Fruit fly (Drosophila melanogaster): ENCODE data around the gene CG6707.
A peak's percentile ranks its signal among the peaks of the same experiment; 100 is the strongest.

Gene CG6707

dm6 chr3L:9848744-9849143, 49.6 kb downstream of the CG6707 start (continued):
- TF ChIP-seq CG31627 (GFP tag; optimal IDR thresholded peaks at IDR 0.05) = no peak
- no peak for TF ChIP-seq Eip93F (GFP tag; optimal IDR thresholded peaks at IDR 0.05)
- peak; percentile 34 for TF ChIP-seq Sox14 (GFP tag; optimal IDR thresholded peaks at IDR 0.05)
- peak; percentile 91 for TF ChIP-seq CG6163 (GFP tag; IDR thresholded peaks at IDR 0.05)
- TF ChIP-seq CG8119 (GFP tag; IDR thresholded peaks at IDR 0.05) = peak; percentile 84
- TF ChIP-seq CG15336 (GFP tag; IDR thresholded peaks at IDR 0.05) = peak; percentile 69
- peak; percentile 43 for TF ChIP-seq CG11762 (GFP tag; optimal IDR thresholded peaks at IDR 0.05; ENCODE audit: insufficient read depth)
- peak; percentile 66 for TF ChIP-seq dsx (GFP tag; optimal IDR thresholded peaks at IDR 0.05; ENCODE audit: poor library complexity, severe bottlenecking)
- TF ChIP-seq fd59A (GFP tag; optimal IDR thresholded peaks at IDR 0.05) = peak; percentile 41
- no peak for TF ChIP-seq Sox102F (GFP tag; optimal IDR thresholded peaks at IDR 0.05)
- peak; percentile 65 for TF ChIP-seq Eip75B (GFP tag; optimal IDR thresholded peaks at IDR 0.05)
- TF ChIP-seq CG6792 (GFP tag; optimal IDR thresholded peaks at IDR 0.05) = no peak
- TF ChIP-seq CG11902 (GFP tag; optimal IDR thresholded peaks at IDR 0.05) = no peak
- TF ChIP-seq Ets96B (tag; optimal IDR thresholded peaks at IDR 0.05) = peak; percentile 75
- peak; percentile 83 for TF ChIP-seq CG16779 (tag; optimal IDR thresholded peaks at IDR 0.05)
- no peak for TF ChIP-seq Hr39 (GFP tag; optimal IDR thresholded peaks at IDR 0.05)
- TF ChIP-seq cyc (GFP tag; optimal IDR thresholded peaks at IDR 0.05) = no peak
- peak; percentile 64 for TF ChIP-seq CG1621 (tag; optimal IDR thresholded peaks at IDR 0.05)
- no peak for TF ChIP-seq svp (GFP tag)
- peak; percentile 8 for TF ChIP-seq dac (GFP tag; optimal IDR thresholded peaks at IDR 0.05)
- no peak for TF ChIP-seq CG34406 (GFP tag; optimal IDR thresholded peaks at IDR 0.05)
- no peak for TF ChIP-seq vri (GFP tag; optimal IDR thresholded peaks at IDR 0.05)
- TF ChIP-seq acj6 (GFP tag; optimal IDR thresholded peaks at IDR 0.05) = no peak
- TF ChIP-seq CG10669 (GFP tag; optimal IDR thresholded peaks at IDR 0.05) = peak; percentile 83
- no peak for TF ChIP-seq CG11294 (GFP tag; IDR thresholded peaks at IDR 0.05)
- TF ChIP-seq CG9139 (GFP tag; optimal IDR thresholded peaks at IDR 0.05) = peak; percentile 91
- peak; percentile 41 for TF ChIP-seq OdsH (GFP tag; optimal IDR thresholded peaks at IDR 0.05)
- TF ChIP-seq Hr4 (GFP tag; optimal IDR thresholded peaks at IDR 0.05) = no peak

DNA sequence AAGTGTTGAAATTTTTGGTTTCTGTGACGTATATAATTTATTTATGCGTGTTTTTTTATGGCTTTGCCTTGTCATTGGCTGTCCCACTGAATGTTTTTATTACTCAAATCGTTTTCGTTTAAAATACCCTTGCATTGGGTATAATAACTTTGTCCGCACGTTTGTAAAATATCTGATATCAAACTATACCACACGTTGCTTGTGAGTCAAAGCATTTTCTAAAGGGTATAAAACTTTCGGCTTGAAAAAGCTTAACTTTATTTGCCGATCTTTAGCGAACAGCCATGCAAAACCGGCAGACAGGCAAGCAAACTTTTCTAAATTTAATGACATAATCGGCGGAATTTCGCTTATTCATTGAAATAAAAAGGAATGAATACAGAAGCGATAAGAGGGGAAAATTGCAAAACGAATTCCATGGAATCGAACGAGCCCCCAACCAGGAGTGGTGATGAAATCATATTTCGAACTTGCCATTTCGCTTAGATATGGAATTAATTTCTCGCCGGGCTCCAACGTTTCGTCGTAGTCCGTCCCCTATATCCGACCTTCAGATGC, 50.9 kb downstream of the CG6707 start:
- TF ChIP-seq vri (GFP tag; optimal IDR thresholded peaks at IDR 0.05) = peak; percentile 86
- peak; percentile 47 for TF ChIP-seq svp (GFP tag)
- TF ChIP-seq CG3919 (GFP tag; optimal IDR thresholded peaks at IDR 0.05) = peak; percentile 4
- peak; percentile 69 for TF ChIP-seq Eip78C (GFP tag)
- TF ChIP-seq acj6 (GFP tag; optimal IDR thresholded peaks at IDR 0.05) = no peak
- TF ChIP-seq lz (GFP tag; optimal IDR thresholded peaks at IDR 0.05) = peak; percentile 48
- TF ChIP-seq cyc (GFP tag; optimal IDR thresholded peaks at IDR 0.05) = peak; percentile 62
- peak; percentile 48 for TF ChIP-seq CG31627 (GFP tag; optimal IDR thresholded peaks at IDR 0.05)
- TF ChIP-seq Hr4 (GFP tag; optimal IDR thresholded peaks at IDR 0.05) = peak; percentile 35
- TF ChIP-seq Ets21C (GFP tag; optimal IDR thresholded peaks at IDR 0.05) = peak; percentile 22
- no peak for TF ChIP-seq CG11762 (GFP tag; optimal IDR thresholded peaks at IDR 0.05; ENCODE audit: insufficient read depth)
- 0 out of 3 replicates have a peak, but pooled peaks have one; percentile 30 for TF ChIP-seq eg (GFP tag; IDR thresholded peaks at IDR 0.05)
- TF ChIP-seq Smox (GFP tag; optimal IDR thresholded peaks at IDR 0.05) = no peak
- TF ChIP-seq Blimp-1 (GFP tag; optimal IDR thresholded peaks at IDR 0.05) = peak; percentile 12
- no peak for TF ChIP-seq CG7368 (GFP tag; optimal IDR thresholded peaks at IDR 0.05)
- 0 out of 2 replicates have a peak, but pooled peaks have one; percentile 12 for TF ChIP-seq CG15336 (GFP tag; IDR thresholded peaks at IDR 0.05)
- TF ChIP-seq esn (GFP tag; optimal IDR thresholded peaks at IDR 0.05) = peak; percentile 58
- peak; percentile 2 for TF ChIP-seq OdsH (GFP tag; optimal IDR thresholded peaks at IDR 0.05)
- peak; percentile 66 for TF ChIP-seq Hr39 (GFP tag; optimal IDR thresholded peaks at IDR 0.05)
- TF ChIP-seq CG11902 (GFP tag; optimal IDR thresholded peaks at IDR 0.05) = no peak
- TF ChIP-seq CG6792 (GFP tag; optimal IDR thresholded peaks at IDR 0.05) = no peak
- TF ChIP-seq topi (GFP tag; optimal IDR thresholded peaks at IDR 0.05) = peak; percentile 41
